Fruit fly (Drosophila melanogaster): ENCODE measurements around the gene Fur1.

The Fur1 gene

DNA sequence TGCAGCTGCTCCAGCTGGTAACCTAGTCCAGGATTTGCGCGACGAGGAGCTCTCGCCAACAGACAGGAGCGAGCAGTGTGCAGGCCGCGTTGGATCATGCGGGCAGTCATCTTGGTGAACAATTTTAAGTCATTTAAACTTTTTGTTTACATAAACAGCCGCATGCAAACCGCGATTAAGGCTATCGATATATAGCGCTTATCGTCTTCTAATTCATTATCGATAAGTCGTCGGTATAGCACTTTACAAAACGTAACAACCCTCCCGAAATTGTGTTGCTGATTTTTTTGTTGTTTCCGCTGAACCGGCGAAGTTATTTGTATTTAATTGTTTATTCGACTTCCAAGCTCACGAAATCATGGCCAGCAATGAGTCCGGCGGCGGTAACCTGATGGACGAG lies 3.9 kb upstream of the Fur1 start, which contains the start of the genes CG4553 and MED28 (continued):
- TF ChIP-seq prd (optimal IDR thresholded peaks at IDR 0.05): no peak
- no peak for TF ChIP-seq prd (GFP tag; IDR thresholded peaks at IDR 0.05)
- peak; percentile 1 for TF ChIP-seq CG10267 (tag; optimal IDR thresholded peaks at IDR 0.05)
- no peak for TF ChIP-seq BtbVII (GFP tag; optimal IDR thresholded peaks at IDR 0.05)
- TF ChIP-seq fd96Cb (tag; optimal IDR thresholded peaks at IDR 0.05): no peak
- TF ChIP-seq CG2875 (GFP tag; optimal IDR thresholded peaks at IDR 0.05): no peak
- peak; percentile 66; the same call in 2 of the 3 replicates for TF ChIP-seq hb (GFP tag; IDR thresholded peaks at IDR 0.05; ENCODE audit: partially characterized antibody)
- TF ChIP-seq CG13894 (tag; optimal IDR thresholded peaks at IDR 0.05): no peak
- TF ChIP-seq Gug (GFP tag; IDR thresholded peaks at IDR 0.05): no peak
- TF ChIP-seq salm (tag; optimal IDR thresholded peaks at IDR 0.05): no peak
- TF ChIP-seq luna (GFP tag; optimal IDR thresholded peaks at IDR 0.05): no peak
- no peak for TF ChIP-seq CG18011 (GFP tag; optimal IDR thresholded peaks at IDR 0.05)
- TF ChIP-seq HLH54F (GFP tag; optimal IDR thresholded peaks at IDR 0.05): no peak
- TF ChIP-seq CG5953 (GFP tag; IDR thresholded peaks at IDR 0.05): no peak
- no peak for TF ChIP-seq CG6683 (GFP tag; optimal IDR thresholded peaks at IDR 0.05)
- TF ChIP-seq usp (GFP tag; optimal IDR thresholded peaks at IDR 0.05): no peak
- TF ChIP-seq Camta (GFP tag; optimal IDR thresholded peaks at IDR 0.05): no peak
- TF ChIP-seq ap (GFP tag; IDR thresholded peaks at IDR 0.05): no peak
- no peak for TF ChIP-seq cas (GFP tag; IDR thresholded peaks at IDR 0.05)
- TF ChIP-seq ab (GFP tag; optimal IDR thresholded peaks at IDR 0.05): no peak
- TF ChIP-seq CrebB (tag; optimal IDR thresholded peaks at IDR 0.05): no peak
- no peak for TF ChIP-seq CG4854 (GFP tag; optimal IDR thresholded peaks at IDR 0.05)
- no peak for TF ChIP-seq bsh (GFP tag; optimal IDR thresholded peaks at IDR 0.05)
- TF ChIP-seq Neu2 (GFP tag; optimal IDR thresholded peaks at IDR 0.05; ENCODE audit: borderline replicate concordance): no peak
- TF ChIP-seq CG12236 (GFP tag; optimal IDR thresholded peaks at IDR 0.05): no peak
- TF ChIP-seq nom (GFP tag; optimal IDR thresholded peaks at IDR 0.05): no peak
- TF ChIP-seq sr (GFP tag; IDR thresholded peaks at IDR 0.05): no peak
- no peak for TF ChIP-seq slou (GFP tag; optimal IDR thresholded peaks at IDR 0.05)
- no peak for TF ChIP-seq dan (GFP tag; IDR thresholded peaks at IDR 0.05)
- peak; percentile 62 for TF ChIP-seq inv (GFP tag; IDR thresholded peaks at IDR 0.05; ENCODE audit: partially characterized antibody)
- TF ChIP-seq CG7928 (GFP tag; optimal IDR thresholded peaks at IDR 0.05): no peak
- no peak for TF ChIP-seq shn (GFP tag; optimal IDR thresholded peaks at IDR 0.05)
- TF ChIP-seq YL-1 (GFP tag; optimal IDR thresholded peaks at IDR 0.05): peak; percentile 75
- no peak for TF ChIP-seq CG2889 (GFP tag; IDR thresholded peaks at IDR 0.05)
- no peak for TF ChIP-seq ac (GFP tag; optimal IDR thresholded peaks at IDR 0.05)
- TF ChIP-seq Usf (GFP tag; optimal IDR thresholded peaks at IDR 0.05): no peak
- no peak for TF ChIP-seq CG15073 (GFP tag; optimal IDR thresholded peaks at IDR 0.05)
- TF ChIP-seq Lpt (GFP tag; optimal IDR thresholded peaks at IDR 0.05): no peak
- TF ChIP-seq CG15479 (GFP tag; optimal IDR thresholded peaks at IDR 0.05): no peak
- no peak for TF ChIP-seq CG10654 (GFP tag; optimal IDR thresholded peaks at IDR 0.05)
- no peak for TF ChIP-seq cg (GFP tag; optimal IDR thresholded peaks at IDR 0.05)
- no peak for TF ChIP-seq oc (tag; optimal IDR thresholded peaks at IDR 0.05)
- TF ChIP-seq Meics (GFP tag; optimal IDR thresholded peaks at IDR 0.05): no peak
- no peak for TF ChIP-seq CG7357 (GFP tag; IDR thresholded peaks at IDR 0.05)
- peak; percentile 80 for TF ChIP-seq CG9437 (GFP tag; optimal IDR thresholded peaks at IDR 0.05)
- TF ChIP-seq CG9797 (GFP tag; optimal IDR thresholded peaks at IDR 0.05): no peak
- TF ChIP-seq CG11093 (GFP tag; IDR thresholded peaks at IDR 0.05): no peak
- no peak for TF ChIP-seq NFAT (GFP tag; IDR thresholded peaks at IDR 0.05)
- TF ChIP-seq Fer2 (tag; optimal IDR thresholded peaks at IDR 0.05): no peak
- no peak for TF ChIP-seq wdn (GFP tag; IDR thresholded peaks at IDR 0.05)
- TF ChIP-seq ssp (GFP tag; IDR thresholded peaks at IDR 0.05): no peak
- TF ChIP-seq pum (GFP tag; optimal IDR thresholded peaks at IDR 0.05): no peak
